Worm (Caenorhabditis elegans): ENCODE measurements around the gene F12E12.2.
A peak's percentile ranks its signal among the peaks of the same experiment; 100 is the strongest.

The F12E12.2 gene

DNA sequence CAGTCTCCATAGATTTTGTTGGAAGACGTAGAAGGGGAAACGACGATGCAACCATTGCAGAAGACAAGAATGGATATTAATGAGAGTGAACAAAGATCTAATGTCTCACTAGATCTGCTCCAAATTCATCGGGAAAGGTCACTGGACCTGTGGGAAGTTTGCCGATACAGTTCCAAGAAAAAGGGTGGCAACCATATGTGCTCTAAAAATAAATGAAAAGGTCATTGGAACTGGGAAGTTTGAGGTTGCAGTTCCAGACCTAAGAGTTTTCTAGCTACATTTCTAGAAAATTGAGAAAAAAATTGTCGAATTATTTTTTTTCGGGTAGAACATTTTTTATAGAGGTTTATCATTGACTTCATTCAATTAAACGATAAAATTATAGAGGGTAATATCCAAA lies 7.7 kb downstream of the F12E12.2 start, which contains the start of gene fbxb-92:
TSS of gene fbxb-92 (minus strand) at position 101 of the 400 bp plus-strand sequence.
- TF ChIP-seq gei-8 (GFP tag; optimal IDR thresholded peaks at IDR 0.05) (no peak), nhr-48 (tag; optimal IDR thresholded peaks at IDR 0.05) (no peak), zfp-3 (GFP tag; conservative IDR thresholded peaks at IDR 0.05) (no peak), vab-7 (GFP tag; IDR thresholded peaks at IDR 0.05) (no peak), daf-19 (GFP tag; conservative IDR thresholded peaks at IDR 0.05) (no peak), saeg-2 (GFP tag; IDR thresholded peaks at IDR 0.05) (no peak), daf-8 (GFP tag; IDR thresholded peaks at IDR 0.05) (no peak)

DNA sequence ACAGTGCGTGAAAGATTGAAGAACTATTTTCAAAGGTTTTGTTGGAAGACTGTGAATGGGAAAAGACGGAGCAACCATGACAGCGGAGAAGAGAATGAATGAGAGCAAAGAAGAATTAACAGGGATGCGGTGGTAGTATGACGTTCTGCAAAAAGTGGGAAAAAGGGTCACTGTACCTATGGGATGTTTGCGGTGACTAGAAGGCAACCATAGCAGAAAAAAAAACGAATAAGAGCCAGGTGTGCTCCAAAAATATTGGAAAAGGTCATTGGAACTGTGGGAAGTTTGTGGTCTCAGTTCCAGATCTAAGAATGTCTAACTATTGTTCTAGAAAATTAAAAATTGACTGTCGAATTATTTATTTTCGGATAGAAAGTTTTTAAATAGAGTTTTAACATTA lies 9.0 kb downstream of the F12E12.2 start, which contains the start of gene fbxb-90:
TSS of gene fbxb-90 (minus strand) at position 101 of the 400 bp plus-strand sequence.
- TF ChIP-seq hlh-11 (tag; optimal IDR thresholded peaks at IDR 0.05) = no peak
- TF ChIP-seq ceh-62 (tag; optimal IDR thresholded peaks at IDR 0.05) = no peak
- no peak for TF ChIP-seq daf-19 (GFP tag; conservative IDR thresholded peaks at IDR 0.05)
- no peak for TF ChIP-seq lin-39 (tag; optimal IDR thresholded peaks at IDR 0.05)
- TF ChIP-seq egl-43 (GFP tag; IDR thresholded peaks at IDR 0.05) = no peak
- TF ChIP-seq pqm-1 (tag; optimal IDR thresholded peaks at IDR 0.05) = no peak
- TF ChIP-seq unc-62 (GFP tag; optimal IDR thresholded peaks at IDR 0.05 in 1 of 2) = peak in 1 of 2 experiments; percentile 11
- no peak for TF ChIP-seq unc-62 (tag; optimal IDR thresholded peaks at IDR 0.05)

DNA sequence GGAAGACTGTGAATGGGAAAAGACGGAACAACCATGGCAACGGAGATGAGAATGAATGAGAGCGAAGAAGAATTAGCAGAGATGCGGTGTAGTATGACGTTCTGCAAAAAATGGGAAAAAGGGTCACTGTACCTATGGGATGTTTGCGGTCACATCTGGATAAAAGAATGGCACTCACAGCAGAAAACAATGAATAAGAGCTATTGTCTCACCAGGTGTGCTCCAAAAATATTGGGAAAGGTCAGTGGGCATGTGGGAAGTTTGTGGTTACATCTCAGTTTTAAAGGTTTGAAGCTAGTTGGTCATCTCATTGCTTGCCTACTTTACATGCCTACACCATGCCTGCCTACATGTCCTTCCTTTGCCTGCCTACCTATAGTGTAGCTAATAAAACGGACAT lies 10.9 kb downstream of the F12E12.2 start, which contains the start of gene fbxb-91:
TSS of gene fbxb-91 (minus strand) at position 101 of the 400 bp plus-strand sequence.
- TF ChIP-seq nhr-10 (tag; optimal IDR thresholded peaks at IDR 0.05) = no peak

DNA sequence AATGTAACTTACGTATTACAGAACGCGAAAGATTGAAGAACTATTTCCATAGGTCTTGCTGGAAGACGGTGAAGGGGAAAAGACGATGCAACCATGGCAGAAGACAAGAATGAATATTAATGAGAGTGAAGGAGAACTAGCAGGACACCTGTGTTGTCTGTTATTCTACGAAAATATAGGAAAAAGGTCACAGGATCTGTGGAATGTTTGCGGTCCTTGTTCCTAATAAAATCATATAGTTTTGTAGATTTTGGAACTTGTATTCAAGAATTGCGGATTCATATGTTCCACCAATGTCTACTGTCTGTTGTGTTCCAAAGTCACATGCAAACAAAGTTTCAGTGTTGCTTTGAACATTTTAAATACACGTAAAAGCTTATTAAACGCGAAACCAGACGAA lies 12.4 kb downstream of the F12E12.2 start, which contains the start of gene sdz-11:
TSS of gene sdz-11 (minus strand) at position 101 of the 400 bp plus-strand sequence.
- TF ChIP-seq unc-62 (GFP tag; optimal IDR thresholded peaks at IDR 0.05 in 1 of 2) (peak in 1 of 2 experiments; percentile 33), unc-62 (tag; optimal IDR thresholded peaks at IDR 0.05) (no peak), rbr-2 (tag; optimal IDR thresholded peaks at IDR 0.05) (no peak), tag-97 (GFP tag; IDR thresholded peaks at IDR 0.05) (no peak), mdl-1 (tag; optimal IDR thresholded peaks at IDR 0.05) (no peak), aha-1 (tag) (peak; percentile 56), T20F7.1 (GFP tag; optimal IDR thresholded peaks at IDR 0.05) (no peak), arid-1 (GFP tag; conservative IDR thresholded peaks at IDR 0.05) (no peak)

DNA sequence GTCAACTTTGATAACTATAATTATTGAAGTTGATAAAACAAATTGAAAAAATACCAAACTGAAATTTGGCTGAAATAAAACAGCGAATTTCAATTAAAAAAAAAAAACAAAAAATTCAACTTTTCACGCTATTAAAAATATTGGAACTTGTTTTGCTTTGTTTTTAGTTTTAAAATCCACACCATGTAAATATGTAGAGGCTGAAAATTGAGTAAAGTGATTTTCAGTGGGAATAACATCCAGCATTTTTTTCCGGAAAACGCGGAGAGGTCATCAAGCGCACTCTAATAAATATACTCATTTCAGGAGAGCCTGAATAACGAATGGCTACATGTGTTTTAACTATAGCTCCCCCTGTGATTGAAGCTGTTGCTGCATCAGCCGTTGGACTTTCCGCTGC lies 13.9 kb downstream of the F12E12.2 start, which contains the start of gene rcd-1:
TSS of gene rcd-1 (plus strand) at position 301 of the 400 bp plus-strand sequence.
- TF ChIP-seq ceh-20 (GFP tag; IDR thresholded peaks at IDR 0.05) = no peak
- no peak for TF ChIP-seq hif-1 (tag; optimal IDR thresholded peaks at IDR 0.05)
- TF ChIP-seq mdt-29 (GFP tag; IDR thresholded peaks at IDR 0.05) = no peak
- no peak for TF ChIP-seq mxl-2 (GFP tag; conservative IDR thresholded peaks at IDR 0.05)
- no peak for TF ChIP-seq Y75B8A.6 (GFP tag; IDR thresholded peaks at IDR 0.05)
- no peak for TF ChIP-seq ZK337.2 (GFP tag; IDR thresholded peaks at IDR 0.05)
- no peak for TF ChIP-seq ztf-11 (tag; optimal IDR thresholded peaks at IDR 0.05)
- no peak for TF ChIP-seq php-3 (GFP tag; IDR thresholded peaks at IDR 0.05)
- TF ChIP-seq egl-43 (GFP tag; IDR thresholded peaks at IDR 0.05) = no peak
- TF ChIP-seq nhr-76 (tag; optimal IDR thresholded peaks at IDR 0.05) = no peak
- no peak for TF ChIP-seq T26A8.4 (GFP tag; IDR thresholded peaks at IDR 0.05)
- no peak for TF ChIP-seq nhr-42 (GFP tag; IDR thresholded peaks at IDR 0.05)
- TF ChIP-seq nhr-11 (tag; optimal IDR thresholded peaks at IDR 0.05) = no peak

DNA sequence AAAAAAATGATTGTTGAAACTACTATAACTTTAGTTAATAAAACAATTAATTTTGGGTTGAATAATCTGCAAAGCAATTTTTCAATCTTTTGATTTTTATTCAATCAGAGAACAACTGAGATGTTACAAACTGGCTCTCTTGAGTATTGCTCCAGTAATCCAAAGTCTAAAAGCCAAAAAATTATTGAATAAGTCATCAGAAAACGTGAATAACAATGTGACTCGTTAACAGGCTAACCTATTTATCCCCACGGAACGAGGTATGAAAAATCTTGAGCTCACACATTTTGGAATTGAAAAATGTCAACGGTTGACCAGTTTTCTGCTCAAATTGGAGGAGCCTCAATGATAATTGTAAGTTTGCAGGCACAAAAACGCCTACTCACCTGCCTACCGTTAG lies 17.8 kb downstream of the F12E12.2 start, which contains the start of gene srx-111:
TSS of gene srx-111 (plus strand) at position 301 of the 400 bp plus-strand sequence.
- no peak for TF ChIP-seq nhr-11 (tag; optimal IDR thresholded peaks at IDR 0.05)
- no peak for TF ChIP-seq nhr-6 (tag; optimal IDR thresholded peaks at IDR 0.05)

Measured in whole organism, L4 larva.